Worm (Caenorhabditis elegans): ENCODE measurements around the gene ptr-8.

- TF ChIP-seq snpc-4 (tag; optimal IDR thresholded peaks at IDR 0.05) (no peak), ceh-82 (tag; optimal IDR thresholded peaks at IDR 0.05) (no peak), nhr-25 (tag; optimal IDR thresholded peaks at IDR 0.05) (no peak), C34F6.9 (tag; optimal IDR thresholded peaks at IDR 0.05) (no peak), lin-13 (GFP tag; optimal IDR thresholded peaks at IDR 0.05) (no peak), lin-11 (tag; optimal IDR thresholded peaks at IDR 0.05) (no peak), R02D3.7 (tag; optimal IDR thresholded peaks at IDR 0.05) (no peak), zag-1 (tag; optimal IDR thresholded peaks at IDR 0.05) (no peak), egl-27 (tag; optimal IDR thresholded peaks at IDR 0.05) (no peak), lsy-2 (tag; optimal IDR thresholded peaks at IDR 0.05) (no peak), blmp-1 (tag; optimal IDR thresholded peaks at IDR 0.05; ENCODE audit: insufficient read depth) (no peak), nhr-12 (tag; optimal IDR thresholded peaks at IDR 0.05) (no peak), nhr-77 (tag; optimal IDR thresholded peaks at IDR 0.05) (no peak)
These were observed 21.1 kb downstream of the ptr-8 start, which contains the start of gene sra-11 for ce11 chrII:10910219-10910618.

Data from whole organism, L2 larva.